Fruit fly (Drosophila melanogaster) whole organism, adult: ENCODE results near the gene CG15643.

Source experiments
- CG11617 ChIP-seq: fragments of 200-800 bp; sonication (Bioruptor generic); optimal IDR thresholded peaks from 2 replicates; lab custom pipeline; 2017; ENCODE audit warnings: mild to moderate bottlenecking, missing biosample characterization, missing genetic modification reagents, missing genetic modification characterization
- Hr96 ChIP-seq: fragments of 200-800 bp; sonication (Bioruptor generic); optimal IDR thresholded peaks from 2 replicates; lab custom pipeline; 2016; ENCODE audit warnings: missing biosample characterization, missing genetic modification characterization
- kay ChIP-seq: fragments of 200-800 bp; sonication (Bioruptor generic); peaks from one replicate; lab custom pipeline; 2016; ENCODE audit warnings: missing biosample characterization, missing genetic modification characterization, borderline replicate concordance
- pad ChIP-seq: fragments of 200-800 bp; sonication (Bioruptor generic); optimal IDR thresholded peaks from 3 replicates; lab custom pipeline; 2017; ENCODE audit warnings: missing biosample characterization, missing genetic modification characterization, mild to moderate bottlenecking, moderate library complexity, missing genetic modification reagents
- toe ChIP-seq: fragments of 200-800 bp; sonication (Bioruptor generic); optimal IDR thresholded peaks from 2 replicates; lab custom pipeline; 2016; ENCODE audit warnings: missing biosample characterization, missing genetic modification characterization

DNA sequence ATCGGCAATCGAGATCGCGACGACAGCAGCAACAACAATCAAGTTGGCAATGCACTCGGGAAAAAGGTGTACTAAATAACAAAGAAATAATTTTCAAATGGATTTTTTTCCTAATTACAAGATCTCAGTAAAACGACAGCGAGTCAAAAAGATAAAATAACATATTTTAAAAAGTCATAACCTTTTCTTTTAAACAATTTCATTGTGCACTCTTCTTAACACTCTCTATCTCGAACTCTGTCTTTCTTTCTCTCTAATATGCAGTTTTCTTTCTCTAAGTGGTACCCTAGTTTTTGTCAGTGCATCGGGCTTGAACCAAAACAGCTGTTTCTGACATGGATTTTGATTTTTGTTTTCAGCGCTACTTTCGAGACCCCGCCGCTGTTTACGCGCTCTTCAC lies 22.9 kb downstream of the CG15643 start:
- TF ChIP-seq kay (GFP tag; lab: Kevin White, UChicago): no peak
- TF ChIP-seq toe (GFP tag; lab: Kevin White, UChicago): no peak
- no peak for TF ChIP-seq Hr96
- TF ChIP-seq CG11617 (GFP tag; lab: Kevin White, UChicago): no peak
- TF ChIP-seq pad: no peak
